Worm (Caenorhabditis elegans) whole organism, early embryonic: ENCODE measurements around the gene Y27F2A.6.
"Not testable (repeated sequence)": the region's sequence is repeated elsewhere in the genome, so short reads cannot be mapped to it uniquely, and the experiment has no call there.

Source experiments
- B0310.2 ChIP-seq: sonication (generic microtip); optimal IDR thresholded peaks from 2 replicates; lab custom pipeline; 2016; ENCODE audit warnings: mild to moderate bottlenecking, missing genetic modification characterization, missing compliant biosample characterization
- F13C5.2 ChIP-seq: sonication (generic microtip); optimal IDR thresholded peaks from 2 replicates; lab custom pipeline; 2017; ENCODE audit warnings: mild to moderate bottlenecking, missing genetic modification characterization, inconsistent platforms, missing compliant biosample characterization
- aly-1 ChIP-seq: sonication (generic microtip); optimal IDR thresholded peaks from 2 replicates; lab custom pipeline; 2016; ENCODE audit warnings: missing genetic modification characterization, missing compliant biosample characterization
- ama-1 ChIP-seq: fragments of 150-350 bp; optimal IDR thresholded peaks from 2 replicates; lab custom pipeline; 2014
- ceh-36 ChIP-seq: sonication (generic microtip); optimal IDR thresholded peaks from 2 replicates; lab custom pipeline; 2016; ENCODE audit warnings: missing genetic modification characterization, inconsistent platforms, missing compliant biosample characterization
- ets-7 ChIP-seq: sonication (generic microtip); optimal IDR thresholded peaks from 2 replicates; lab custom pipeline; 2016; ENCODE audit warnings: missing genotype, missing genetic modification characterization, missing compliant biosample characterization
- flt-1 ChIP-seq: fragments of 200-800 bp; sonication (Bioruptor generic); IDR thresholded peaks from 2 replicates; pipeline ENCODE4 v1.3.6; 2022; ENCODE audit warnings: missing genetic modification characterization, missing compliant biosample characterization
- hmbx-1 ChIP-seq: sonication (generic microtip); optimal IDR thresholded peaks from 2 replicates; lab custom pipeline; 2016; ENCODE audit warnings: mild to moderate bottlenecking, missing genetic modification characterization, missing compliant biosample characterization
- hmg-4 ChIP-seq: fragments of 200-800 bp; sonication (Bioruptor generic); optimal IDR thresholded peaks from 2 replicates; lab custom pipeline; 2018; ENCODE audit warnings: mild to moderate bottlenecking, missing genetic modification characterization, missing compliant biosample characterization
- pes-1 ChIP-seq: fragments of 200-800 bp; sonication (Bioruptor generic); IDR thresholded peaks from 2 replicates; pipeline ENCODE4 v1.3.6; 2022; ENCODE audit warnings: missing genetic modification reagents, missing genetic modification characterization, missing compliant biosample characterization
- scrt-1 ChIP-seq: fragments of 200-800 bp; sonication (Bioruptor generic); IDR thresholded peaks from 2 replicates; pipeline ENCODE4 v1.3.6; 2022; ENCODE audit warnings: missing genetic modification characterization, missing compliant biosample characterization
- sea-1 ChIP-seq: fragments of 200-800 bp; sonication (Bioruptor generic); conservative IDR thresholded peaks from 2 replicates; pipeline ENCODE4 v1.3.6; 2022; ENCODE audit warnings: missing genetic modification characterization, missing compliant biosample characterization
- tbx-11 ChIP-seq: fragments of 200-800 bp; sonication (Bioruptor generic); IDR thresholded peaks from 2 replicates; pipeline ENCODE4 v1.3.6; 2022; ENCODE audit warnings: missing genetic modification characterization, missing compliant biosample characterization
- tbx-37 ChIP-seq: fragments of 200-800 bp; sonication (Bioruptor generic); conservative IDR thresholded peaks from 2 replicates; pipeline ENCODE4 v1.3.6; 2022; ENCODE audit warnings: missing genetic modification reagents, missing genetic modification characterization, missing compliant biosample characterization
- tra-4 ChIP-seq: sonication (generic microtip); optimal IDR thresholded peaks from 2 replicates; lab custom pipeline; 2017; ENCODE audit warnings: missing genetic modification characterization, missing compliant biosample characterization

Y27F2A.6 gene

ce11 chrII:3148404-3148803 is 34.8 kb downstream of the Y27F2A.6 start:
- TF ChIP-seq hmbx-1 (tag; lab: Kevin White, UChicago) (no peak), pes-1 (GFP tag; lab: Robert Waterston, UW) (no peak), ceh-36 (tag; lab: Kevin White, UChicago) (no peak), tbx-11 (GFP tag; lab: Robert Waterston, UW) (no peak), hmg-4 (no peak), ama-1 (lab: Kevin White, UChicago) (no peak), F13C5.2 (no peak), aly-1 (no peak), flt-1 (GFP tag; lab: Robert Waterston, UW) (no peak)

- TF ChIP-seq pes-1 (GFP tag; lab: Robert Waterston, UW) (no peak), tbx-11 (GFP tag; lab: Robert Waterston, UW) (no peak), scrt-1 (GFP tag; lab: Robert Waterston, UW) (no peak)
Measured at ce11 chrII:3145842-3146241, 37.4 kb downstream of the Y27F2A.6 start, which contains the start of gene T10D4.15. Gene T10D4.15, plus strand, starts transcription at chrII:3146142.

- not testable (repeated sequence) for TF ChIP-seq hmg-4; sea-1; ama-1 (lab: Kevin White, UChicago)
Measured at ce11 chrII:3144552-3144951, 38.6 kb downstream of the Y27F2A.6 start, which contains the start of gene sri-43. Gene sri-43, minus strand, starts transcription at chrII:3144652.

ce11 chrII:3142855-3143254 is 40.3 kb downstream of the Y27F2A.6 start, which contains the start of gene sri-42:
Gene sri-42, minus strand, starts transcription at chrII:3142955.
- TF ChIP-seq F13C5.2; ceh-36 (tag; lab: Kevin White, UChicago); hmg-4: not testable (repeated sequence)

- TF ChIP-seq ceh-36 (tag; lab: Kevin White, UChicago) (no peak), B0310.2 (tag; lab: Kevin White, UChicago) (no peak), tbx-11 (GFP tag; lab: Robert Waterston, UW) (no peak), scrt-1 (GFP tag; lab: Robert Waterston, UW) (no peak), aly-1 (no peak), hmbx-1 (tag; lab: Kevin White, UChicago) (no peak), ets-7 (tag; lab: Kevin White, UChicago) (no peak), tra-4 (tag; lab: Kevin White, UChicago) (no peak), flt-1 (GFP tag; lab: Robert Waterston, UW) (no peak)
Measured at ce11 chrII:3137804-3138203, 45.4 kb downstream of the Y27F2A.6 start, which contains the start of gene sri-54. Gene sri-54, minus strand, starts transcription at chrII:3137904.

ce11 chrII:3135293-3135692 is 47.9 kb downstream of the Y27F2A.6 start:
- no peak for TF ChIP-seq F13C5.2
- no peak for TF ChIP-seq tbx-11 (GFP tag; lab: Robert Waterston, UW)
- TF ChIP-seq ceh-36 (tag; lab: Kevin White, UChicago) = peak; percentile 63
- TF ChIP-seq tbx-37 (GFP tag; lab: Robert Waterston, UW) = no peak
